Worm (Caenorhabditis elegans): ENCODE measurements around the gene pqn-83.

Gene pqn-83

DNA sequence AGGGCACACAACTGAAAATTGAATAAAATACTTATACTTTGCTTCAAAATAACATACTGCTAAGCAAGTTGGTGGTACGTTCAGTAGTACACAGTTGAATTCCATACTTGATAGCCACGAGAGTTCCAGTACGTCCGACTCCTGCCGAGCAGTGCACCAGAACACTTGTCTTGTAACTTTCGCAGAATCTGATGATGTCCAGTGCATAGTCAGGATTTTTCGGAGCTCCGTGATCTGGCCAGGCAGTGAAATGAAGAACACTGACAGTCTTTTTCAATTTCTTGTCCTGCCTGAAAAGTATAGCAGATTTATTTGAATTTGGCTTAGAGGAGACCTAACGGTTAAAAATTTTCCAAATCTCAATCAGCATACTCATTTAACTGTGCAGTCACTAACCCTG, 49.3 kb downstream of the pqn-83 start:
- TF ChIP-seq unc-120 (tag; optimal IDR thresholded peaks at IDR 0.05; ENCODE audit: poor library complexity, severe bottlenecking) (no peak), unc-39 (tag; optimal IDR thresholded peaks at IDR 0.05) (no peak), ceh-83 (GFP tag; optimal IDR thresholded peaks at IDR 0.05) (no peak), unc-62 (GFP tag; optimal IDR thresholded peaks at IDR 0.05) (no peak), nhr-12 (tag; optimal IDR thresholded peaks at IDR 0.05) (no peak), ham-2 (GFP tag; optimal IDR thresholded peaks at IDR 0.05) (no peak), mep-1 (tag; optimal IDR thresholded peaks at IDR 0.05) (no peak), bed-3 (GFP tag; optimal IDR thresholded peaks at IDR 0.05) (no peak), blmp-1 (tag; optimal IDR thresholded peaks at IDR 0.05) (no peak), elt-1 (tag; optimal IDR thresholded peaks at IDR 0.05; ENCODE audit: borderline replicate concordance, insufficient read depth) (no peak), mls-2 (tag; optimal IDR thresholded peaks at IDR 0.05) (no peak), nhr-28 (tag; optimal IDR thresholded peaks at IDR 0.05) (no peak), sptf-1 (tag; optimal IDR thresholded peaks at IDR 0.05) (no peak), sem-2 (GFP tag; optimal IDR thresholded peaks at IDR 0.05) (no peak), elt-3 (tag; optimal IDR thresholded peaks at IDR 0.05) (no peak), flh-1 (GFP tag; optimal IDR thresholded peaks at IDR 0.05) (no peak), lin-32 (GFP tag; optimal IDR thresholded peaks at IDR 0.05) (no peak), lin-13 (tag; optimal IDR thresholded peaks at IDR 0.05) (no peak), drap-1 (GFP tag; optimal IDR thresholded peaks at IDR 0.05) (no peak), ces-1 (GFP tag; optimal IDR thresholded peaks at IDR 0.05) (no peak)

DNA sequence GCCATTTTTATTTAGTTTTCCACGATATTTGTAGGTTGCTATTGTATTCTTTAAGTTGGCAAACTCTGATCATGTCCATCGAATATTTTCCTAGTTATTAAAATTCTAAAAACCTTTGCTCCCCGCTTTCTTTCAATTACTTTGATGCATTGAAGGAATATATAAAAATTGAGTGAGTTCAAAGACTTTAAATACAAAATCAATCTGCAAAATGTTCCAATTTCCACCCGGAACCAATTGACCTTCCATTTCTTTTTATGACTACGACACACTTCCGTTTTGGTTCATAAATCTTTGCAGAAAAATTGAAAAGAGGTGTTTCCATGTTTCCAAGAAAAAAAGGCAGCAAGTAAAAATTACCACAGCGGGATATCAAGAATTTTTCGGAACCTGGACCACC, 59.5 kb downstream of the pqn-83 start, which contains the start of gene F54F12.2:
F54F12.2 (plus strand) TSS at position 301 of the 400 bp plus-strand sequence.
- TF ChIP-seq elt-3 (tag; optimal IDR thresholded peaks at IDR 0.05) (no peak), lin-13 (tag; optimal IDR thresholded peaks at IDR 0.05) (no peak), ceh-39 (tag; optimal IDR thresholded peaks at IDR 0.05) (no peak), nhr-28 (tag; optimal IDR thresholded peaks at IDR 0.05) (no peak), unc-62 (GFP tag; optimal IDR thresholded peaks at IDR 0.05) (no peak), ham-2 (GFP tag; optimal IDR thresholded peaks at IDR 0.05) (no peak), nhr-76 (tag; optimal IDR thresholded peaks at IDR 0.05) (no peak), ces-1 (GFP tag; optimal IDR thresholded peaks at IDR 0.05) (no peak), unc-120 (tag; optimal IDR thresholded peaks at IDR 0.05; ENCODE audit: poor library complexity, severe bottlenecking) (no peak), pha-4 (tag; optimal IDR thresholded peaks at IDR 0.05) (no peak), zip-8 (tag; optimal IDR thresholded peaks at IDR 0.05) (no peak), nhr-237 (tag; optimal IDR thresholded peaks at IDR 0.05) (no peak), hlh-1 (tag; optimal IDR thresholded peaks at IDR 0.05) (no peak), nhr-2 (tag; optimal IDR thresholded peaks at IDR 0.05) (no peak)
